Fruit fly (Drosophila melanogaster): ENCODE measurements around the gene zyd.

- TF ChIP-seq CG12605 (GFP tag; IDR thresholded peaks at IDR 0.05): no peak
- TF ChIP-seq Snoo (tag; optimal IDR thresholded peaks at IDR 0.05): no peak
- no peak for TF ChIP-seq CG34367 (tag; optimal IDR thresholded peaks at IDR 0.05)
- no peak for TF ChIP-seq Ets98B (GFP tag; IDR thresholded peaks at IDR 0.05)
- TF ChIP-seq Pif1B (GFP tag; optimal IDR thresholded peaks at IDR 0.05): no peak
- TF ChIP-seq CG17806 (tag; optimal IDR thresholded peaks at IDR 0.05): no peak
- no peak for TF ChIP-seq EcR (GFP tag; optimal IDR thresholded peaks at IDR 0.05)
- no peak for TF ChIP-seq Pif1A (GFP tag; optimal IDR thresholded peaks at IDR 0.05)
- TF ChIP-seq CG15710 (tag; optimal IDR thresholded peaks at IDR 0.05): peak; percentile 2
- TF ChIP-seq CG4496 (GFP tag; IDR thresholded peaks at IDR 0.05): no peak
These were observed 17.9 kb upstream of the zyd start, which contains the start of the genes stnA and stnB for dm6 chrX:23004598-23005469.
